Worm (Caenorhabditis elegans): ENCODE data around the gene tsp-8.

- TF ChIP-seq nhr-11 (tag; optimal IDR thresholded peaks at IDR 0.05) (no peak), ref-2 (tag; optimal IDR thresholded peaks at IDR 0.05) (peak; percentile 45), syd-9 (tag; optimal IDR thresholded peaks at IDR 0.05) (peak; percentile 76), nhr-232 (tag; optimal IDR thresholded peaks at IDR 0.05) (no peak), ahr-1 (tag; optimal IDR thresholded peaks at IDR 0.05) (no peak), ceh-2 (tag; optimal IDR thresholded peaks at IDR 0.05) (no peak), ceh-18 (tag; optimal IDR thresholded peaks at IDR 0.05) (peak; percentile 88), eyg-1 (tag; optimal IDR thresholded peaks at IDR 0.05) (no peak), mec-3 (tag; optimal IDR thresholded peaks at IDR 0.05; ENCODE audit: borderline replicate concordance) (no peak), C38D4.7 (GFP tag; optimal IDR thresholded peaks at IDR 0.05) (no peak), ama-1 (optimal IDR thresholded peaks at IDR 0.05) (no peak)
These were observed 24.3 kb upstream of the tsp-8 start, which contains the start of gene sucl-1 for ce11 chrX:14753514-14754076.

Data from whole organism, late embryonic.